Worm (Caenorhabditis elegans) whole organism, L2 larva: ENCODE measurements around the gene srv-11.

Experiments
- ZK546.5 ChIP-seq: sonication (generic microtip); optimal IDR thresholded peaks from 2 replicates; lab custom pipeline; 2017; ENCODE audit warnings: missing biosample characterization, missing genetic modification characterization
- aly-2 ChIP-seq: fragments of 150-350 bp; optimal IDR thresholded peaks from 2 replicates; lab custom pipeline; 2014; ENCODE audit warnings: missing biosample characterization, missing genetic modification characterization
- ceh-82 ChIP-seq: fragments of 150-350 bp; optimal IDR thresholded peaks from 2 replicates; lab custom pipeline; 2014; ENCODE audit warnings: missing biosample characterization, missing genetic modification characterization
- lin-39 ChIP-seq: fragments of 150-350 bp; optimal IDR thresholded peaks from 2 replicates; lab custom pipeline; 2014; ENCODE audit warnings: missing biosample characterization, missing genetic modification reagents, missing genetic modification characterization
- mdl-1 ChIP-seq, 2 experiments: fragments of 150-350 bp in 1 of 2; sonication (generic microtip) in 1 of 2; optimal IDR thresholded peaks; 2 replicates each; lab custom pipeline; 2017; ENCODE audit warnings: missing biosample characterization in 2 of 2, missing genetic modification characterization in 2 of 2
- nhr-11 ChIP-seq: fragments of 150-350 bp; optimal IDR thresholded peaks from 2 replicates; lab custom pipeline; 2014; ENCODE audit warnings: missing biosample characterization, missing genetic modification characterization
- nhr-25 ChIP-seq: fragments of 150-350 bp; sonication (generic microtip); optimal IDR thresholded peaks from 3 replicates; lab custom pipeline; 2014; ENCODE audit warnings: missing biosample characterization, missing genetic modification characterization
- nhr-77 ChIP-seq: fragments of 150-350 bp; optimal IDR thresholded peaks from 2 replicates; lab custom pipeline; 2014; ENCODE audit warnings: missing biosample characterization, missing genetic modification characterization
- skn-1 ChIP-seq: sonication (generic microtip); optimal IDR thresholded peaks from 2 replicates; lab custom pipeline; 2017; ENCODE audit warnings: missing biosample characterization, missing genetic modification characterization
- unc-62 ChIP-seq: fragments of 150-350 bp; optimal IDR thresholded peaks from 2 replicates; lab custom pipeline; 2014; ENCODE audit warnings: missing biosample characterization, missing genetic modification reagents, missing genetic modification characterization

ce11 chrIV:16172786-16173371, 48.6 kb downstream of the srv-11 start:
- TF ChIP-seq skn-1 (tag; lab: Kevin White, UChicago) (no peak), nhr-11 (tag; lab: Kevin White, UChicago) (no peak), mdl-1 (tag; optimal IDR thresholded peaks at IDR 0.05; lab: Kevin White, UChicago) (no peak), ceh-82 (tag; lab: Kevin White, UChicago) (no peak), ZK546.5 (tag; lab: Kevin White, UChicago) (no peak), unc-62 (no peak), nhr-25 (no peak), aly-2 (no peak), lin-39 (tag; lab: Kevin White, UChicago) (no peak), nhr-77 (tag; lab: Kevin White, UChicago) (no peak)
